Worm (Caenorhabditis elegans) whole organism, L2 larva: ENCODE data around the gene hlh-28.

Source experiments
- F13H6.1 ChIP-seq: sonication (generic microtip); optimal IDR thresholded peaks from 2 replicates; lab custom pipeline; 2016; ENCODE audit warnings: missing genetic modification characterization, missing compliant biosample characterization
- Y55F3AM.14 ChIP-seq: fragments of 200-800 bp; sonication (Bioruptor generic); optimal IDR thresholded peaks from 2 replicates; lab custom pipeline; 2018; ENCODE audit warnings: mild to moderate bottlenecking, missing genetic modification characterization, missing compliant biosample characterization
- aly-2 ChIP-seq: fragments of 150-350 bp; optimal IDR thresholded peaks from 2 replicates; lab custom pipeline; 2014; ENCODE audit warnings: missing biosample characterization, missing genetic modification characterization
- ama-1 ChIP-seq: fragments of 150-350 bp; optimal IDR thresholded peaks from 2 replicates; lab custom pipeline; 2018; ENCODE audit warnings: inconsistent platforms
- blmp-1 ChIP-seq: sonication (generic microtip); optimal IDR thresholded peaks from 2 replicates; lab custom pipeline; 2017; ENCODE audit warnings: missing genetic modification characterization, mild to moderate bottlenecking, missing compliant biosample characterization, antibody characterized with exemption, moderate library complexity; ENCODE audit not compliant: insufficient read depth
- ceh-16 ChIP-seq: fragments of 150-350 bp; optimal IDR thresholded peaks from 2 replicates; lab custom pipeline; 2014; ENCODE audit warnings: missing biosample characterization, missing genetic modification characterization
- crh-2 ChIP-seq: sonication (generic microtip); optimal IDR thresholded peaks from 2 replicates; lab custom pipeline; 2017; ENCODE audit warnings: missing biosample characterization, missing genetic modification characterization
- dmd-4 ChIP-seq: sonication (generic microtip); optimal IDR thresholded peaks from 2 replicates; lab custom pipeline; 2017; ENCODE audit warnings: missing biosample characterization, missing genetic modification characterization
- egl-27 ChIP-seq: sonication (generic microtip); optimal IDR thresholded peaks from 3 replicates; lab custom pipeline; 2017; ENCODE audit warnings: missing biosample characterization, missing genetic modification reagents, missing genetic modification characterization
- elt-1 ChIP-seq: fragments of 150-350 bp; optimal IDR thresholded peaks from 2 replicates; lab custom pipeline; 2014; ENCODE audit warnings: missing biosample characterization, missing genetic modification characterization
- elt-3 ChIP-seq: sonication (generic microtip); optimal IDR thresholded peaks from 2 replicates; lab custom pipeline; 2017; ENCODE audit warnings: missing biosample characterization, missing genetic modification characterization
- fos-1 ChIP-seq: fragments of 150-350 bp; optimal IDR thresholded peaks from 2 replicates; lab custom pipeline; 2014; ENCODE audit warnings: missing biosample characterization, missing genetic modification characterization
- gmeb-1 ChIP-seq: fragments of 150-350 bp; optimal IDR thresholded peaks from 2 replicates; lab custom pipeline; 2014; ENCODE audit warnings: missing biosample characterization, missing genetic modification characterization
- lin-11 ChIP-seq: fragments of 150-350 bp; sonication (generic microtip); optimal IDR thresholded peaks from 2 replicates; lab custom pipeline; 2014; ENCODE audit warnings: missing biosample characterization, missing genetic modification characterization, inconsistent platforms, mixed read lengths
- lin-13 ChIP-seq: fragments of 150-350 bp; optimal IDR thresholded peaks from 2 replicates; lab custom pipeline; 2014; ENCODE audit warnings: missing biosample characterization, missing genetic modification reagents, missing genetic modification characterization
- lin-39 ChIP-seq: fragments of 150-350 bp; optimal IDR thresholded peaks from 2 replicates; lab custom pipeline; 2014; ENCODE audit warnings: missing biosample characterization, missing genetic modification reagents, missing genetic modification characterization
- lsy-2 ChIP-seq, 2 experiments: fragments of 150-350 bp in 1 of 2; sonication (generic microtip) in 1 of 2; optimal IDR thresholded peaks; 2 replicates each; lab custom pipeline; 2014 to 2017; ENCODE audit warnings: missing biosample characterization in 2 of 2, missing genetic modification characterization in 2 of 2
- mab-5 ChIP-seq: fragments of 150-350 bp; optimal IDR thresholded peaks from 2 replicates; lab custom pipeline; 2014; ENCODE audit warnings: missing biosample characterization, missing genetic modification characterization
- mbf-1 ChIP-seq: sonication (generic microtip); optimal IDR thresholded peaks from 2 replicates; lab custom pipeline; 2017; ENCODE audit warnings: missing biosample characterization, missing genetic modification characterization
- mdl-1 ChIP-seq, 2 experiments: fragments of 150-350 bp in 1 of 2; sonication (generic microtip) in 1 of 2; optimal IDR thresholded peaks; 2 replicates each; lab custom pipeline; 2017; ENCODE audit warnings: missing biosample characterization in 2 of 2, missing genetic modification characterization in 2 of 2
- nhr-10 ChIP-seq: sonication (generic microtip); optimal IDR thresholded peaks from 2 replicates; lab custom pipeline; 2017; ENCODE audit warnings: missing biosample characterization, missing genetic modification characterization
- nhr-11 ChIP-seq: fragments of 150-350 bp; optimal IDR thresholded peaks from 2 replicates; lab custom pipeline; 2014; ENCODE audit warnings: missing biosample characterization, missing genetic modification characterization
- nhr-12 ChIP-seq: fragments of 150-350 bp; optimal IDR thresholded peaks from 2 replicates; lab custom pipeline; 2014; ENCODE audit warnings: missing biosample characterization, missing genetic modification characterization
- nhr-23 ChIP-seq: fragments of 150-350 bp; optimal IDR thresholded peaks from 2 replicates; lab custom pipeline; 2014; ENCODE audit warnings: missing biosample characterization, missing genetic modification reagents, missing genetic modification characterization
- nhr-237 ChIP-seq: fragments of 150-350 bp; optimal IDR thresholded peaks from 2 replicates; lab custom pipeline; 2014; ENCODE audit warnings: missing biosample characterization, missing genetic modification characterization
- nhr-25 ChIP-seq: fragments of 150-350 bp; sonication (generic microtip); optimal IDR thresholded peaks from 3 replicates; lab custom pipeline; 2014; ENCODE audit warnings: missing biosample characterization, missing genetic modification characterization
- nhr-6 ChIP-seq: fragments of 150-350 bp; optimal IDR thresholded peaks from 2 replicates; lab custom pipeline; 2014; ENCODE audit warnings: missing biosample characterization, missing genetic modification characterization
- nhr-77 ChIP-seq: fragments of 150-350 bp; optimal IDR thresholded peaks from 2 replicates; lab custom pipeline; 2014; ENCODE audit warnings: missing biosample characterization, missing genetic modification characterization
- peb-1 ChIP-seq: fragments of 150-350 bp; optimal IDR thresholded peaks from 2 replicates; lab custom pipeline; 2014; ENCODE audit warnings: missing biosample characterization, missing genetic modification characterization
- sem-4 ChIP-seq: fragments of 150-350 bp; optimal IDR thresholded peaks from 2 replicates; lab custom pipeline; 2014; ENCODE audit warnings: missing biosample characterization, missing genetic modification reagents, missing genetic modification characterization
- skn-1 ChIP-seq: sonication (generic microtip); optimal IDR thresholded peaks from 2 replicates; lab custom pipeline; 2017; ENCODE audit warnings: missing biosample characterization, missing genetic modification characterization
- sma-3 ChIP-seq: sonication (generic microtip); optimal IDR thresholded peaks from 2 replicates; lab custom pipeline; 2016; ENCODE audit warnings: missing genetic modification reagents, missing genetic modification characterization, missing compliant biosample characterization
- sma-9 ChIP-seq, 2 experiments: fragments of 150-350 bp in 1 of 2; sonication (generic microtip) in 1 of 2; optimal IDR thresholded peaks; 2 replicates each; lab custom pipeline; 2014 to 2016; ENCODE audit warnings: missing genetic modification characterization in 2 of 2, mild to moderate bottlenecking in 1 of 2, missing biosample characterization in 1 of 2, missing compliant biosample characterization in 1 of 2, missing genetic modification reagents in 1 of 2, moderate library complexity in 1 of 2
- snpc-4 ChIP-seq: fragments of 150-350 bp; optimal IDR thresholded peaks from 2 replicates; lab custom pipeline; 2014; ENCODE audit warnings: missing biosample characterization, missing genetic modification characterization
- unc-39 ChIP-seq: fragments of 150-350 bp; optimal IDR thresholded peaks from 2 replicates; lab custom pipeline; 2014; ENCODE audit warnings: missing biosample characterization, missing genetic modification characterization
- unc-55 ChIP-seq: fragments of 150-350 bp; sonication (generic microtip); optimal IDR thresholded peaks from 3 replicates; lab custom pipeline; 2014; ENCODE audit warnings: missing biosample characterization, missing genetic modification reagents, missing genetic modification characterization
- unc-62 ChIP-seq: fragments of 150-350 bp; optimal IDR thresholded peaks from 2 replicates; lab custom pipeline; 2014; ENCODE audit warnings: missing biosample characterization, missing genetic modification reagents, missing genetic modification characterization
- zag-1 ChIP-seq: fragments of 150-350 bp; optimal IDR thresholded peaks from 2 replicates; lab custom pipeline; 2014; ENCODE audit warnings: missing biosample characterization, missing genetic modification characterization
- ztf-1 ChIP-seq: fragments of 200-800 bp; sonication (Bioruptor generic); conservative IDR thresholded peaks from 2 replicates; pipeline ENCODE4 v1.3.6; 2022; ENCODE audit warnings: missing genetic modification characterization, missing compliant biosample characterization
- ztf-11 ChIP-seq: sonication (generic microtip); optimal IDR thresholded peaks from 2 replicates; lab custom pipeline; 2017; ENCODE audit warnings: missing biosample characterization, missing genetic modification characterization

hlh-28 gene

ce11 chrX:17514422-17514821 lies 36.4 kb upstream of the hlh-28 start:
- TF ChIP-seq nhr-23 (tag; lab: Kevin White, UChicago), result no peak
- TF ChIP-seq zag-1 (tag; lab: Kevin White, UChicago), result no peak
- no peak for TF ChIP-seq mdl-1 (tag; optimal IDR thresholded peaks at IDR 0.05; lab: Kevin White, UChicago)
- TF ChIP-seq mab-5 (tag; lab: Kevin White, UChicago), result no peak
- no peak for TF ChIP-seq lsy-2 (tag; optimal IDR thresholded peaks at IDR 0.05; lab: Kevin White, UChicago)
- no peak for TF ChIP-seq skn-1
- TF ChIP-seq lin-13, result no peak
- TF ChIP-seq peb-1 (tag; lab: Kevin White, UChicago), result no peak
- no peak for TF ChIP-seq nhr-25 (tag; lab: Kevin White, UChicago)
- no peak for TF ChIP-seq elt-1 (tag; lab: Kevin White, UChicago)
- no peak for TF ChIP-seq ceh-16 (tag; lab: Kevin White, UChicago)
- no peak for TF ChIP-seq unc-62
- no peak for TF ChIP-seq sem-4 (tag; lab: Kevin White, UChicago)
- TF ChIP-seq nhr-10 (tag; lab: Kevin White, UChicago), result no peak
- peak; percentile 38 for TF ChIP-seq unc-55 (GFP tag; lab: Kevin White, UChicago)
- peak; percentile 36 for TF ChIP-seq F13H6.1 (tag; lab: Kevin White, UChicago)
- TF ChIP-seq unc-39 (tag; lab: Kevin White, UChicago), result no peak
- TF ChIP-seq ztf-11 (tag; lab: Kevin White, UChicago), result no peak
- no peak for TF ChIP-seq lin-11
- TF ChIP-seq blmp-1, result no peak
- TF ChIP-seq nhr-11 (tag; lab: Kevin White, UChicago), result no peak
- TF ChIP-seq sma-9 (GFP tag; optimal IDR thresholded peaks at IDR 0.05; lab: Kevin White, UChicago), result peak; percentile 12
- no peak for TF ChIP-seq sma-9 (tag; optimal IDR thresholded peaks at IDR 0.05; lab: Kevin White, UChicago)
- no peak for TF ChIP-seq aly-2
- TF ChIP-seq ztf-1, result no peak

- no peak for TF ChIP-seq mdl-1 (tag; optimal IDR thresholded peaks at IDR 0.05; lab: Kevin White, UChicago)
- TF ChIP-seq blmp-1, result peak; percentile 66
- no peak for TF ChIP-seq lsy-2 (tag; optimal IDR thresholded peaks at IDR 0.05; lab: Kevin White, UChicago)
- TF ChIP-seq unc-39 (tag; lab: Kevin White, UChicago), result no peak
- no peak for TF ChIP-seq egl-27 (tag; lab: Kevin White, UChicago)
- TF ChIP-seq fos-1 (tag; lab: Kevin White, UChicago), result peak; percentile 24
- no peak for TF ChIP-seq lin-39
- no peak for TF ChIP-seq sma-3
- TF ChIP-seq F13H6.1 (tag; lab: Kevin White, UChicago), result no peak
- TF ChIP-seq nhr-10 (tag; lab: Kevin White, UChicago), result no peak
- TF ChIP-seq zag-1 (tag; lab: Kevin White, UChicago), result no peak
- TF ChIP-seq ama-1 (lab: Kevin White, UChicago), result no peak
- no peak for TF ChIP-seq sma-9 (GFP tag; optimal IDR thresholded peaks at IDR 0.05; lab: Kevin White, UChicago)
- no peak for TF ChIP-seq sma-9 (tag; optimal IDR thresholded peaks at IDR 0.05; lab: Kevin White, UChicago)
- TF ChIP-seq dmd-4, result no peak
- TF ChIP-seq skn-1, result no peak
- peak; percentile 10 for TF ChIP-seq nhr-25 (tag; lab: Kevin White, UChicago)
- TF ChIP-seq nhr-12 (tag; lab: Kevin White, UChicago), result no peak
- peak; percentile 16 for TF ChIP-seq unc-55 (GFP tag; lab: Kevin White, UChicago)
- no peak for TF ChIP-seq sem-4 (tag; lab: Kevin White, UChicago)
- TF ChIP-seq nhr-237 (tag; lab: Kevin White, UChicago), result no peak
- TF ChIP-seq gmeb-1, result no peak
- no peak for TF ChIP-seq nhr-77
- TF ChIP-seq, all 48 proteins: peak for 4
Measured at ce11 chrX:17515207-17515902, 35.5 kb upstream of the hlh-28 start.

ce11 chrX:17516461-17516860 lies 34.4 kb upstream of the hlh-28 start:
- TF ChIP-seq dmd-4 (no peak), ceh-16 (tag; lab: Kevin White, UChicago) (no peak), gmeb-1 (no peak), mbf-1 (no peak), unc-39 (tag; lab: Kevin White, UChicago) (no peak), elt-1 (tag; lab: Kevin White, UChicago) (no peak), ama-1 (lab: Kevin White, UChicago) (no peak), elt-3 (no peak), ztf-1 (no peak), nhr-6 (tag; lab: Kevin White, UChicago) (no peak), crh-2 (tag; lab: Kevin White, UChicago) (no peak), mab-5 (tag; lab: Kevin White, UChicago) (no peak), snpc-4 (tag; lab: Kevin White, UChicago) (no peak), Y55F3AM.14 (GFP tag; lab: Kevin White, UChicago) (no peak), skn-1 (no peak), lsy-2 (tag; optimal IDR thresholded peaks at IDR 0.05; lab: Kevin White, UChicago) (no peak), aly-2 (no peak), fos-1 (tag; lab: Kevin White, UChicago) (no peak), ztf-11 (tag; lab: Kevin White, UChicago) (no peak), nhr-23 (tag; lab: Kevin White, UChicago) (no peak)
